Worm (Caenorhabditis elegans): ENCODE data around the gene ccep-97.

The ccep-97 gene

ce11 chrV:4826710-4827380, 8.4 kb upstream of the ccep-97 start, which contains the start of the genes hsp-6 and C37H5.5:
Gene hsp-6, minus strand, starts transcription at chrV:4826760.
Gene C37H5.5, plus strand, starts transcription at chrV:4827360.
- TF ChIP-seq sea-1 (GFP tag; conservative IDR thresholded peaks at IDR 0.05), result no peak
- TF ChIP-seq tbx-11 (GFP tag; IDR thresholded peaks at IDR 0.05), result no peak
- peak; percentile 25 for TF ChIP-seq hmg-4 (GFP tag; optimal IDR thresholded peaks at IDR 0.05)
- TF ChIP-seq tra-4 (tag; optimal IDR thresholded peaks at IDR 0.05), result no peak
- no peak for TF ChIP-seq hnd-1 (tag; optimal IDR thresholded peaks at IDR 0.05)
- no peak for TF ChIP-seq ceh-13 (GFP tag; optimal IDR thresholded peaks at IDR 0.05)
- TF ChIP-seq hmbx-1 (tag; optimal IDR thresholded peaks at IDR 0.05), result no peak
- TF ChIP-seq scrt-1 (GFP tag; IDR thresholded peaks at IDR 0.05), result no peak
- TF ChIP-seq aly-1 (tag; optimal IDR thresholded peaks at IDR 0.05), result no peak
- 0 out of 2 replicates have a peak, but pooled peaks have one; percentile 7 for TF ChIP-seq flt-1 (GFP tag; IDR thresholded peaks at IDR 0.05)
- no peak for TF ChIP-seq B0310.2 (tag; optimal IDR thresholded peaks at IDR 0.05)
- peak; percentile 63; the same call in 1 of the 2 replicates for TF ChIP-seq pes-1 (GFP tag; IDR thresholded peaks at IDR 0.05)
- peak; percentile 57 for TF ChIP-seq F13C5.2 (tag; optimal IDR thresholded peaks at IDR 0.05)
- no peak for TF ChIP-seq ets-7 (tag; optimal IDR thresholded peaks at IDR 0.05)
- TF ChIP-seq ceh-36 (tag; optimal IDR thresholded peaks at IDR 0.05), result no peak
- no peak for TF ChIP-seq ama-1 (optimal IDR thresholded peaks at IDR 0.05)
- TF ChIP-seq tbx-37 (GFP tag; conservative IDR thresholded peaks at IDR 0.05), result no peak; the same call in 1 of the 2 replicates

- no peak for TF ChIP-seq pes-1 (GFP tag; IDR thresholded peaks at IDR 0.05)
- peak; percentile 27 for TF ChIP-seq ama-1 (optimal IDR thresholded peaks at IDR 0.05)
These were observed 5.4 kb upstream of the ccep-97 start for ce11 chrV:4823683-4824391.

ce11 chrV:4823323-4823682, 4.8 kb upstream of the ccep-97 start, which contains the start of gene adss-1:
Gene adss-1, minus strand, starts transcription at chrV:4823423.
- TF ChIP-seq ceh-36 (tag; optimal IDR thresholded peaks at IDR 0.05), result no peak
- TF ChIP-seq aly-1 (tag; optimal IDR thresholded peaks at IDR 0.05), result no peak
- no peak for TF ChIP-seq sea-1 (GFP tag; conservative IDR thresholded peaks at IDR 0.05)
- TF ChIP-seq F13C5.2 (tag; optimal IDR thresholded peaks at IDR 0.05), result no peak
- TF ChIP-seq tbx-37 (GFP tag; conservative IDR thresholded peaks at IDR 0.05), result no peak
- TF ChIP-seq B0310.2 (tag; optimal IDR thresholded peaks at IDR 0.05), result no peak
- TF ChIP-seq ama-1 (optimal IDR thresholded peaks at IDR 0.05), result no peak
- no peak for TF ChIP-seq hmg-4 (GFP tag; optimal IDR thresholded peaks at IDR 0.05)
- no peak for TF ChIP-seq tbx-11 (GFP tag; IDR thresholded peaks at IDR 0.05)
- no peak for TF ChIP-seq hmbx-1 (tag; optimal IDR thresholded peaks at IDR 0.05)

ce11 chrV:4820601-4821000, 2.1 kb upstream of the ccep-97 start:
- no peak for TF ChIP-seq ama-1 (optimal IDR thresholded peaks at IDR 0.05)
- TF ChIP-seq ceh-36 (tag; optimal IDR thresholded peaks at IDR 0.05), result no peak
- TF ChIP-seq hnd-1 (tag; optimal IDR thresholded peaks at IDR 0.05), result no peak
- TF ChIP-seq tra-4 (tag; optimal IDR thresholded peaks at IDR 0.05), result no peak
- no peak for TF ChIP-seq flt-1 (GFP tag; IDR thresholded peaks at IDR 0.05)
- no peak for TF ChIP-seq ets-7 (tag; optimal IDR thresholded peaks at IDR 0.05)
- TF ChIP-seq hmg-4 (GFP tag; optimal IDR thresholded peaks at IDR 0.05), result no peak
- no peak for TF ChIP-seq sea-1 (GFP tag; conservative IDR thresholded peaks at IDR 0.05)

ce11 chrV:4813825-4814224, 4.6 kb downstream of the ccep-97 start:
- no peak for TF ChIP-seq tbx-11 (GFP tag; IDR thresholded peaks at IDR 0.05)
- TF ChIP-seq scrt-1 (GFP tag; IDR thresholded peaks at IDR 0.05), result no peak
- no peak for TF ChIP-seq sea-1 (GFP tag; conservative IDR thresholded peaks at IDR 0.05)
- TF ChIP-seq F13C5.2 (tag; optimal IDR thresholded peaks at IDR 0.05), result no peak
- TF ChIP-seq hnd-1 (tag; optimal IDR thresholded peaks at IDR 0.05), result no peak
- TF ChIP-seq pes-1 (GFP tag; IDR thresholded peaks at IDR 0.05), result no peak
- TF ChIP-seq hmg-4 (GFP tag; optimal IDR thresholded peaks at IDR 0.05), result no peak
- TF ChIP-seq ceh-13 (GFP tag; optimal IDR thresholded peaks at IDR 0.05), result no peak
- no peak for TF ChIP-seq ets-7 (tag; optimal IDR thresholded peaks at IDR 0.05)
- no peak for TF ChIP-seq ama-1 (optimal IDR thresholded peaks at IDR 0.05)
- no peak for TF ChIP-seq flt-1 (GFP tag; IDR thresholded peaks at IDR 0.05)
- no peak for TF ChIP-seq ceh-36 (tag; optimal IDR thresholded peaks at IDR 0.05)
- TF ChIP-seq hmbx-1 (tag; optimal IDR thresholded peaks at IDR 0.05), result no peak
- TF ChIP-seq aly-1 (tag; optimal IDR thresholded peaks at IDR 0.05), result no peak
- no peak for TF ChIP-seq tra-4 (tag; optimal IDR thresholded peaks at IDR 0.05)
- TF ChIP-seq B0310.2 (tag; optimal IDR thresholded peaks at IDR 0.05), result no peak
- no peak for TF ChIP-seq tbx-37 (GFP tag; conservative IDR thresholded peaks at IDR 0.05)

ce11 chrV:4810653-4811052, 7.8 kb downstream of the ccep-97 start:
- TF ChIP-seq hnd-1 (tag; optimal IDR thresholded peaks at IDR 0.05) (no peak), tbx-37 (GFP tag; conservative IDR thresholded peaks at IDR 0.05) (no peak), F13C5.2 (tag; optimal IDR thresholded peaks at IDR 0.05) (no peak), hmbx-1 (tag; optimal IDR thresholded peaks at IDR 0.05) (no peak), pes-1 (GFP tag; IDR thresholded peaks at IDR 0.05) (no peak), ceh-13 (GFP tag; optimal IDR thresholded peaks at IDR 0.05) (no peak), hmg-4 (GFP tag; optimal IDR thresholded peaks at IDR 0.05) (peak; percentile 54), B0310.2 (tag; optimal IDR thresholded peaks at IDR 0.05) (no peak)

ce11 chrV:4806859-4807258, 11.6 kb downstream of the ccep-97 start:
- TF ChIP-seq hmbx-1 (tag; optimal IDR thresholded peaks at IDR 0.05), result no peak
- TF ChIP-seq ets-7 (tag; optimal IDR thresholded peaks at IDR 0.05), result no peak

- TF ChIP-seq tra-4 (tag; optimal IDR thresholded peaks at IDR 0.05) (no peak), tbx-37 (GFP tag; conservative IDR thresholded peaks at IDR 0.05) (no peak), ama-1 (optimal IDR thresholded peaks at IDR 0.05) (no peak), flt-1 (GFP tag; IDR thresholded peaks at IDR 0.05) (no peak), B0310.2 (tag; optimal IDR thresholded peaks at IDR 0.05) (no peak), aly-1 (tag; optimal IDR thresholded peaks at IDR 0.05) (no peak), ceh-36 (tag; optimal IDR thresholded peaks at IDR 0.05) (no peak), hmbx-1 (tag; optimal IDR thresholded peaks at IDR 0.05) (no peak)
These were observed 12.6 kb downstream of the ccep-97 start, which contains the start of gene R02F11.3 for ce11 chrV:4805847-4806246. Gene R02F11.3, minus strand, starts transcription at chrV:4805947.
